Worm (Caenorhabditis elegans) whole organism, L4 larva: ENCODE data around the gene sre-1.

Experiments used
- D1046.2 ChIP-seq: fragments of 200-800 bp; sonication (Bioruptor generic); IDR thresholded peaks from 2 replicates; pipeline ENCODE4 v1.3.6; 2022; ENCODE audit warnings: missing genetic modification characterization, missing compliant biosample characterization
- F26F4.8 ChIP-seq: fragments of 200-800 bp; sonication (Bioruptor generic); conservative IDR thresholded peaks from 2 replicates; pipeline ENCODE4 v1.3.6; 2022; ENCODE audit warnings: missing genetic modification characterization, missing compliant biosample characterization
- F49E8.2 ChIP-seq: sonication (generic microtip); optimal IDR thresholded peaks from 2 replicates; lab custom pipeline; 2016; ENCODE audit warnings: missing compliant biosample characterization, mild to moderate bottlenecking, missing genetic modification characterization, borderline replicate concordance
- T20F7.1 ChIP-seq: fragments of 200-800 bp; sonication (Bioruptor generic); optimal IDR thresholded peaks from 2 replicates; lab custom pipeline; 2018; ENCODE audit warnings: mild to moderate bottlenecking, missing genetic modification characterization, missing compliant biosample characterization
- T26A8.4 ChIP-seq: fragments of 200-800 bp; sonication (Bioruptor generic); IDR thresholded peaks from 2 replicates; pipeline ENCODE4 v1.3.6; 2022; ENCODE audit warnings: missing genetic modification characterization, missing compliant biosample characterization
- Y105C5A.15 ChIP-seq: fragments of 200-800 bp; sonication (Bioruptor generic); IDR thresholded peaks from 2 replicates; pipeline ENCODE4 v1.3.6; 2022; ENCODE audit warnings: missing genetic modification characterization, missing compliant biosample characterization
- ZK546.5 ChIP-seq, 2 experiments: sonication (generic microtip); optimal IDR thresholded peaks; 2 replicates each; lab custom pipeline; 2017; ENCODE audit warnings: missing biosample characterization in 2 of 2, missing genetic modification characterization in 2 of 2
- aha-1 ChIP-seq: fragments of 150-350 bp; peaks from one replicate; lab custom pipeline; 2014; ENCODE audit warnings: missing biosample characterization, missing genetic modification characterization
- aly-2 ChIP-seq: sonication (generic microtip); optimal IDR thresholded peaks from 2 replicates; lab custom pipeline; 2018; ENCODE audit warnings: missing biosample characterization, missing genetic modification characterization
- ceh-28 ChIP-seq: fragments of 150-350 bp; optimal IDR thresholded peaks from 2 replicates; lab custom pipeline; 2014; ENCODE audit warnings: missing biosample characterization, missing genetic modification reagents, missing genetic modification characterization
- ceh-62 ChIP-seq: sonication (generic microtip); optimal IDR thresholded peaks from 2 replicates; lab custom pipeline; 2017; ENCODE audit warnings: missing biosample characterization, missing genetic modification characterization
- ceh-82 ChIP-seq: sonication (generic microtip); optimal IDR thresholded peaks from 2 replicates; lab custom pipeline; 2017; ENCODE audit warnings: missing biosample characterization, missing genetic modification characterization
- ctbp-1 ChIP-seq: fragments of 200-800 bp; sonication (Bioruptor generic); IDR thresholded peaks from 2 replicates; pipeline ENCODE4 v1.3.6; 2022; ENCODE audit warnings: missing genetic modification reagents, missing genetic modification characterization, missing compliant biosample characterization
- daf-12 ChIP-seq: fragments of 150-350 bp; optimal IDR thresholded peaks from 2 replicates; lab custom pipeline; 2014; ENCODE audit warnings: missing biosample characterization, missing genetic modification reagents, missing genetic modification characterization
- daf-16 ChIP-seq, 3 experiments: sonication (generic microtip); optimal IDR thresholded peaks; 2 replicates each; lab custom pipeline; 2016 to 2017; ENCODE audit warnings: missing genetic modification characterization in 3 of 3, missing genetic modification reagents in 3 of 3, mild to moderate bottlenecking in 2 of 3, missing compliant biosample characterization in 2 of 3, missing biosample characterization in 1 of 3, moderate library complexity in 1 of 3
- dpl-1 ChIP-seq: fragments of 150-350 bp; optimal IDR thresholded peaks from 2 replicates; lab custom pipeline; 2014; ENCODE audit warnings: missing biosample characterization, missing genetic modification reagents, missing genetic modification characterization
- dve-1 ChIP-seq: sonication (generic microtip); optimal IDR thresholded peaks from 2 replicates; lab custom pipeline; 2017; ENCODE audit warnings: antibody characterized with exemption, mild to moderate bottlenecking, missing genetic modification characterization, missing compliant biosample characterization; ENCODE audit not compliant: insufficient read depth
- fkh-10 ChIP-seq: fragments of 150-350 bp; optimal IDR thresholded peaks from 2 replicates; lab custom pipeline; 2014; ENCODE audit warnings: missing biosample characterization, missing genetic modification reagents, missing genetic modification characterization
- hif-1 ChIP-seq, 2 experiments: sonication (generic microtip); optimal IDR thresholded peaks; 2 replicates each; lab custom pipeline; 2016 to 2017; ENCODE audit warnings: missing compliant biosample characterization in 2 of 2, missing genetic modification characterization in 2 of 2, missing genetic modification reagents in 2 of 2, missing genotype in 2 of 2, mild to moderate bottlenecking in 1 of 2
- hlh-30 ChIP-seq: sonication (generic microtip); optimal IDR thresholded peaks from 2 replicates; lab custom pipeline; 2017; ENCODE audit warnings: antibody characterized with exemption, mild to moderate bottlenecking, missing genetic modification characterization, missing compliant biosample characterization; ENCODE audit not compliant: insufficient read depth
- hmg-1.1 ChIP-seq: fragments of 200-800 bp; sonication (Bioruptor generic); IDR thresholded peaks from 2 replicates; pipeline ENCODE4 v1.3.6; 2022; ENCODE audit warnings: missing genetic modification reagents, missing genetic modification characterization, missing compliant biosample characterization
- jun-1 ChIP-seq: fragments of 150-350 bp; optimal IDR thresholded peaks from 2 replicates; lab custom pipeline; 2014; ENCODE audit warnings: missing biosample characterization, missing genetic modification reagents, missing genetic modification characterization
- lim-7 ChIP-seq: fragments of 200-800 bp; sonication (Bioruptor generic); IDR thresholded peaks from 2 replicates; pipeline ENCODE4 v1.3.6; 2022; ENCODE audit warnings: missing genetic modification characterization, missing compliant biosample characterization
- lin-15B ChIP-seq: fragments of 150-350 bp; sonication (generic microtip); optimal IDR thresholded peaks from 3 replicates; lab custom pipeline; 2014; ENCODE audit warnings: missing biosample characterization, missing genetic modification characterization
- lin-29 ChIP-seq: fragments of 200-800 bp; sonication (Bioruptor generic); IDR thresholded peaks from 2 replicates; pipeline ENCODE4 v1.3.6; 2022; ENCODE audit warnings: missing genetic modification reagents, missing genetic modification characterization, missing compliant biosample characterization
- lir-3 ChIP-seq: sonication (generic microtip); optimal IDR thresholded peaks from 2 replicates; lab custom pipeline; 2016; ENCODE audit warnings: mild to moderate bottlenecking, missing genetic modification characterization, missing compliant biosample characterization
- madf-5 ChIP-seq, 2 experiments: fragments of 200-800 bp; sonication (Bioruptor generic); IDR thresholded peaks; 2 replicates each; pipeline ENCODE4 v1.3.6; 2022; ENCODE audit warnings: missing compliant biosample characterization in 2 of 2, missing genetic modification characterization in 2 of 2
- mdl-1 ChIP-seq, 2 experiments: fragments of 150-350 bp in 1 of 2; sonication (generic microtip) in 1 of 2; optimal IDR thresholded peaks; 2 replicates each; lab custom pipeline; 2014 to 2017; ENCODE audit warnings: missing biosample characterization in 2 of 2, missing genetic modification characterization in 2 of 2
- mdt-29 ChIP-seq: fragments of 200-800 bp; sonication (Bioruptor generic); IDR thresholded peaks from 2 replicates; pipeline ENCODE4 v1.3.6; 2022; ENCODE audit warnings: missing genetic modification reagents, missing genetic modification characterization, missing compliant biosample characterization
- mxl-2 ChIP-seq: fragments of 200-800 bp; sonication (Bioruptor generic); conservative IDR thresholded peaks from 2 replicates; pipeline ENCODE4 v1.3.6; 2022; ENCODE audit warnings: missing genetic modification reagents, missing genetic modification characterization, missing compliant biosample characterization
- nhr-10 ChIP-seq: fragments of 150-350 bp; optimal IDR thresholded peaks from 2 replicates; lab custom pipeline; 2014; ENCODE audit warnings: missing biosample characterization, missing genetic modification characterization
- nhr-28 ChIP-seq: fragments of 150-350 bp; optimal IDR thresholded peaks from 2 replicates; lab custom pipeline; 2014; ENCODE audit warnings: missing biosample characterization, missing genetic modification characterization
- nhr-41 ChIP-seq: fragments of 200-800 bp; sonication (Bioruptor generic); IDR thresholded peaks from 2 replicates; pipeline ENCODE4 v1.3.6; 2022; ENCODE audit warnings: missing genetic modification reagents, missing genetic modification characterization, missing compliant biosample characterization
- nhr-42 ChIP-seq: fragments of 200-800 bp; sonication (Bioruptor generic); IDR thresholded peaks from 2 replicates; pipeline ENCODE4 v1.3.6; 2022; ENCODE audit warnings: missing genetic modification characterization, missing compliant biosample characterization
- nhr-48 ChIP-seq: sonication (generic microtip); optimal IDR thresholded peaks from 2 replicates; lab custom pipeline; 2016; ENCODE audit warnings: mild to moderate bottlenecking, missing genetic modification characterization, missing compliant biosample characterization
- nhr-6 ChIP-seq: fragments of 150-350 bp; optimal IDR thresholded peaks from 2 replicates; lab custom pipeline; 2014; ENCODE audit warnings: missing biosample characterization, missing genetic modification characterization
- nhr-76 ChIP-seq: fragments of 150-350 bp; optimal IDR thresholded peaks from 2 replicates; lab custom pipeline; 2014; ENCODE audit warnings: missing biosample characterization, missing genetic modification characterization
- pqm-1 ChIP-seq: sonication (generic microtip); optimal IDR thresholded peaks from 2 replicates; lab custom pipeline; 2017; ENCODE audit warnings: missing biosample characterization, missing genetic modification characterization
- set-16 ChIP-seq: fragments of 200-800 bp; sonication (Bioruptor generic); IDR thresholded peaks from 2 replicates; pipeline ENCODE4 v1.3.6; 2022; ENCODE audit warnings: missing genetic modification reagents, missing genetic modification characterization, missing compliant biosample characterization
- spr-1 ChIP-seq: sonication (generic microtip); optimal IDR thresholded peaks from 2 replicates; lab custom pipeline; 2016; ENCODE audit warnings: mild to moderate bottlenecking, missing genetic modification characterization, missing compliant biosample characterization
- tra-1 ChIP-seq: fragments of 200-800 bp; sonication (Bioruptor generic); IDR thresholded peaks from 2 replicates; pipeline ENCODE4 v1.3.6; 2022; ENCODE audit warnings: missing genetic modification reagents, missing genetic modification characterization, missing compliant biosample characterization
- unc-62 ChIP-seq, 3 experiments: fragments of 150-350 bp in 1 of 3; sonication (generic microtip); optimal IDR thresholded peaks in 2 of 3; peaks in 1 of 3; 1 replicate in 1 of 3; 2 replicates in 2 of 3; lab custom pipeline; 2014 to 2017; ENCODE audit warnings: missing biosample characterization in 3 of 3, missing genetic modification characterization in 3 of 3, missing genetic modification reagents in 3 of 3, missing genotype in 1 of 3
- zip-11 ChIP-seq: fragments of 200-800 bp; sonication (Bioruptor generic); IDR thresholded peaks from 2 replicates; pipeline ENCODE4 v1.3.6; 2022; ENCODE audit warnings: missing genetic modification characterization, missing compliant biosample characterization
- zip-2 ChIP-seq: fragments of 150-350 bp; optimal IDR thresholded peaks from 2 replicates; lab custom pipeline; 2014; ENCODE audit warnings: missing biosample characterization, missing genetic modification characterization

Gene sre-1

DNA sequence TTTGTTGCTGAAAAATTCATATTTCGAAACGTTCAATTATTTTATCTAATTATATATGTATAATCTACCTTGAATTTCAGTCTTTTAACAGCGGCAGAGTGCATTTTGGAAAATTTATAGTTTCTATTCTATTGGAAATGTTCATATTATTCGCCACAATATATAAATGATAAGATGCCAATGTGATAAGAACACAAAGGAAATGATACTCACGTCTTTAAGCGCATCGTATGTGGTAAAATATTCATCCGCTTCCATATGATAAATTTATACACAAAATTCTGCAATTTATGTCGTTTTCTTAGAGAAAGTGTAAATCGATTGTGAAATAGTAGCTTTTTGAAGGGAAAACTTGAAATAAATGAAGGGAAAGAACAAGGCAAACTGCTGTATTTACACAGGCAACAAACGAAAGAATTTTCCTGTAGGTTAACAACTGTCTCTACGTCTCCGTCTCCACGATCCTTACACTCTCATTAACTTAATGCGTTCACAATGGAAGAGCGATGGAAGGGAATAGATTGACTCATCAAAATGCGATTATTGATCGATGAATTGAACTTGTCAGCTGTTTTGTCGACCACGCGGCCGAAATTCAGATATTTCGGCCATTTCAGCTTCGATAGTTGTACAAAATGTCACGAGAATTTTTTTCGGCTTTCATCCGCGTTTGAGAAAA lies 47.4 kb upstream of the sre-1 start, which contains the start of gene alfa-1 (continued):
- no peak for TF ChIP-seq lir-3 (tag; lab: Kevin White, UChicago)
- no peak for TF ChIP-seq ctbp-1
- TF ChIP-seq set-16: no peak
- peak; percentile 77 for TF ChIP-seq nhr-28 (tag; lab: Kevin White, UChicago)
- no peak for TF ChIP-seq T26A8.4 (GFP tag; lab: Robert Waterston, UW)
- peak; percentile 44 for TF ChIP-seq nhr-6
- no peak for TF ChIP-seq spr-1 (tag; lab: Kevin White, UChicago)
- TF ChIP-seq lin-29 (GFP tag; lab: Robert Waterston, UW): no peak
- no peak for TF ChIP-seq daf-16 (GFP tag; optimal IDR thresholded peaks at IDR 0.05; lab: Kevin White, UChicago)
- peak; percentile 28 for TF ChIP-seq daf-16 (tag; optimal IDR thresholded peaks at IDR 0.05; lab: Kevin White, UChicago)
- no peak for TF ChIP-seq ZK546.5 (tag; optimal IDR thresholded peaks at IDR 0.05; lab: Kevin White, UChicago)
- no peak for TF ChIP-seq nhr-48 (tag; lab: Kevin White, UChicago)
- no peak for TF ChIP-seq mdt-29 (GFP tag; lab: Robert Waterston, UW)
- TF ChIP-seq nhr-10 (tag; lab: Kevin White, UChicago): no peak
- TF ChIP-seq F26F4.8 (GFP tag; lab: Robert Waterston, UW): no peak
- no peak for TF ChIP-seq mdl-1 (tag; optimal IDR thresholded peaks at IDR 0.05; lab: Kevin White, UChicago)
- TF ChIP-seq nhr-76 (tag; lab: Kevin White, UChicago): no peak
- TF ChIP-seq tra-1 (GFP tag; lab: Robert Waterston, UW): no peak
- peak; percentile 15 for TF ChIP-seq dpl-1 (GFP tag; lab: Kevin White, UChicago)
- TF ChIP-seq, all 104 proteins: peak for 11

DNA sequence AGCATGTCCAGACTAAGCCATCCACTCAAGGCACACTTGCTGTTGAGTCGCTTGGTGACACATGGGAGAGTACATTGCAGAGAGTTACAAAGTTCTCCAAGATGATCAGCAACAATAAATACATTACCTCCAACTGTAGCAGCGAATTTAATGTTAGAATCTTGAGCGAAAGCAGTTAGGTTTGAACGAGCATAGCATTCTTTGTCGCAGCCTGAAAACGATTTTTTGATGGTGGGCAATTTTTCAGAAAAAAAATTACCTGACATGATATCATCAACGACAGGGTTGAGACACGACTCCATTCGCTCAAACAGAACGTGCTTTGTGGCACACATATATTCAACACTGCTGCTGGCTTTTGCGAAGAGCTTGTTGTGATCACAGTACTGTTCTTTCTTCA lies 46.5 kb upstream of the sre-1 start:
- peak; percentile 60 for TF ChIP-seq aha-1
- TF ChIP-seq mdt-29 (GFP tag; lab: Robert Waterston, UW): no peak

- TF ChIP-seq dve-1 (tag; lab: Kevin White, UChicago): no peak
- no peak for TF ChIP-seq nhr-28 (tag; lab: Kevin White, UChicago)
- no peak for TF ChIP-seq zip-11 (GFP tag; lab: Robert Waterston, UW)
- no peak for TF ChIP-seq pqm-1 (tag; lab: Kevin White, UChicago)
- TF ChIP-seq unc-62 (GFP tag; optimal IDR thresholded peaks at IDR 0.05 in 1 of 2; lab: Kevin White, UChicago): no peak
- no peak for TF ChIP-seq unc-62 (tag; optimal IDR thresholded peaks at IDR 0.05; lab: Kevin White, UChicago)
- TF ChIP-seq daf-12 (tag; lab: Kevin White, UChicago): no peak
- TF ChIP-seq Y105C5A.15 (GFP tag; lab: Robert Waterston, UW): no peak
- TF ChIP-seq hif-1 (tag; optimal IDR thresholded peaks at IDR 0.05; lab: Kevin White, UChicago): no peak
- TF ChIP-seq lim-7 (GFP tag; lab: Robert Waterston, UW): no peak
- TF ChIP-seq lin-29 (GFP tag; lab: Robert Waterston, UW): no peak
- TF ChIP-seq D1046.2 (GFP tag; lab: Robert Waterston, UW): no peak
- TF ChIP-seq aly-2 (tag; lab: Kevin White, UChicago): no peak
- no peak for TF ChIP-seq ceh-62 (tag; lab: Kevin White, UChicago)
- TF ChIP-seq aha-1: peak; percentile 88
- TF ChIP-seq F49E8.2: peak; percentile 44
- no peak for TF ChIP-seq madf-5 (GFP tag; IDR thresholded peaks at IDR 0.05; lab: Robert Waterston, UW)
- TF ChIP-seq ZK546.5 (tag; optimal IDR thresholded peaks at IDR 0.05; lab: Kevin White, UChicago): no peak
- no peak for TF ChIP-seq mxl-2 (GFP tag; lab: Robert Waterston, UW)
- TF ChIP-seq hmg-1.1 (GFP tag; lab: Robert Waterston, UW): no peak
- TF ChIP-seq T20F7.1 (GFP tag; lab: Kevin White, UChicago): no peak
- no peak for TF ChIP-seq jun-1
- no peak for TF ChIP-seq nhr-48 (tag; lab: Kevin White, UChicago)
- no peak for TF ChIP-seq nhr-41 (GFP tag; lab: Robert Waterston, UW)
- no peak for TF ChIP-seq fkh-10 (GFP tag; lab: Kevin White, UChicago)
- TF ChIP-seq lin-15B (tag; lab: Kevin White, UChicago): no peak
- TF ChIP-seq hlh-30 (tag; lab: Kevin White, UChicago): peak; percentile 13
- no peak for TF ChIP-seq ceh-82 (tag; lab: Kevin White, UChicago)
- no peak for TF ChIP-seq ceh-28 (tag; lab: Kevin White, UChicago)
- no peak for TF ChIP-seq nhr-42 (GFP tag; lab: Robert Waterston, UW)
- TF ChIP-seq zip-2 (tag; lab: Kevin White, UChicago): no peak
These were observed 45.5 kb upstream of the sre-1 start, which contains the start of the genes F18A1.7 and rpa-1 for ce11 chrII:7663704-7664660. F18A1.7 (minus strand) TSS chrII:7663754. rpa-1 (plus strand) TSS chrII:7664582.
